Fruit fly (Drosophila melanogaster) whole organism, embryonic: ENCODE results near the gene CG6149.

ENCODE experiments used
- CG32772 ChIP-seq: fragments of 200-800 bp; sonication (Bioruptor generic); IDR thresholded peaks from 2 replicates; pipeline ENCODE4 v1.3.6; 2022; ENCODE audit warnings: missing biosample characterization, missing genetic modification characterization
- lmd ChIP-seq: fragments of 200-800 bp; sonication (Bioruptor generic); IDR thresholded peaks from 2 replicates; pipeline ENCODE4 v1.3.6; 2022; ENCODE audit warnings: missing biosample characterization, missing genetic modification characterization
- nerfin-2 ChIP-seq: fragments of 200-800 bp; sonication (Bioruptor generic); IDR thresholded peaks from 2 replicates; pipeline ENCODE4 v1.3.6; 2022; ENCODE audit warnings: missing biosample characterization, missing genetic modification characterization; ENCODE audit not compliant: partially characterized antibody
- prd ChIP-seq, 3 experiments: fragments of >200 bp in 2 of 3; fragments of 200-800 bp in 1 of 3; sonication (Bioruptor generic) in 1 of 3; optimal IDR thresholded peaks in 2 of 3; IDR thresholded peaks in 1 of 3; 2 replicates in 2 of 3; 3 replicates in 1 of 3; pipeline versions ENCODE4 v1.3.6 to Lab custom; 2017 to 2022; ENCODE audit warnings: missing biosample characterization in 1 of 3, missing genetic modification characterization in 1 of 3

DNA sequence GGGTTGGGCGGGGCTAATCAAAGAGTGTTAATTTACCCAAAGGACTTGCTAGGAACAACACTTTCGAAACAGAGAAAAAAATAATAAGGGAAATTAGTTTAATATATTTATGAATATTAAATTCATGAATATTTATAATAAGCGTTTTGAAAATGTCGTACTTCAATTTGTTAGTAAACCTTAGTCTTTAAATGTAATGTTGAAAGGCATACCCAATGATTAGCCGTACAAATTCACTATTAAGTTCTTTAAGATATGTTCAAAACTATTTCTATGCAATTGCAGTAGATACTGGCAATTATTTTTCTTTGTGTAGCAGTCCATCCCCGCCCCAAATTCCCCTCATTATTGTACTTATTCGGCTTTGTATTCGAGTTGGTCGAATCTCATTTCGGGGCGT lies 24.8 kb downstream of the CG6149 start:
- TF ChIP-seq lmd (GFP tag; lab: Robert Waterston, UW) (no peak), prd (optimal IDR thresholded peaks at IDR 0.05; lab: Kevin White, UChicago) (no peak), prd (GFP tag; IDR thresholded peaks at IDR 0.05; lab: Robert Waterston, UW) (no peak), CG32772 (GFP tag; lab: Robert Waterston, UW) (no peak), nerfin-2 (GFP tag; lab: Robert Waterston, UW) (no peak)
